Fruit fly (Drosophila melanogaster) whole organism, embryonic: ENCODE results near the gene Ir68b.
A peak's percentile ranks its signal among the peaks of the same experiment; 100 is the strongest.

Experiments used
- Abd-B ChIP-seq: fragments of 200-800 bp; sonication (Bioruptor generic); optimal IDR thresholded peaks from 2 replicates; lab custom pipeline; 2018; ENCODE audit warnings: missing biosample characterization, mild to moderate bottlenecking, missing genetic modification characterization, moderate library complexity
- Ada2b ChIP-seq: fragments of 200-800 bp; sonication (Bioruptor generic); IDR thresholded peaks from 2 replicates; pipeline ENCODE4 v1.3.6; 2022; ENCODE audit warnings: missing biosample characterization, missing genetic modification characterization
- Antp ChIP-seq: fragments of 200-800 bp; sonication (Bioruptor generic); optimal IDR thresholded peaks from 3 replicates; lab custom pipeline; 2016; ENCODE audit warnings: missing biosample characterization, missing genetic modification characterization
- CG10209 ChIP-seq: fragments of 200-800 bp; sonication (Bioruptor generic); optimal IDR thresholded peaks from 3 replicates; lab custom pipeline; 2017; ENCODE audit warnings: missing biosample characterization, mild to moderate bottlenecking, missing genetic modification characterization, missing genetic modification reagents
- CG10321 ChIP-seq: fragments of 200-800 bp; sonication (Bioruptor generic); IDR thresholded peaks from 2 replicates; pipeline ENCODE4 v1.3.6; 2022; ENCODE audit warnings: missing biosample characterization, missing genetic modification characterization
- CG11695 ChIP-seq: fragments of 200-800 bp; sonication (Bioruptor generic); IDR thresholded peaks from 3 replicates; pipeline ENCODE4 v1.3.6; 2022; ENCODE audit warnings: missing biosample characterization, missing genetic modification characterization
- CG12104 ChIP-seq: fragments of 200-800 bp; sonication (Bioruptor generic); optimal IDR thresholded peaks from 3 replicates; lab custom pipeline; 2016; ENCODE audit warnings: missing biosample characterization, missing genetic modification characterization
- CG12659 ChIP-seq: fragments of 200-800 bp; sonication (Bioruptor generic); optimal IDR thresholded peaks from 3 replicates; lab custom pipeline; 2017; ENCODE audit warnings: mild to moderate bottlenecking, missing biosample characterization, missing genetic modification reagents, missing genetic modification characterization
- CG13624 ChIP-seq: fragments of 200-800 bp; sonication (Bioruptor generic); optimal IDR thresholded peaks from 2 replicates; lab custom pipeline; 2016; ENCODE audit warnings: missing biosample characterization, missing genetic modification characterization
- CG14710 ChIP-seq: fragments of 200-800 bp; sonication (Bioruptor generic); optimal IDR thresholded peaks from 3 replicates; lab custom pipeline; 2019; ENCODE audit warnings: missing biosample characterization, mild to moderate bottlenecking, missing genetic modification characterization, moderate library complexity
- CG15073 ChIP-seq: fragments of 200-800 bp; sonication (Bioruptor generic); optimal IDR thresholded peaks from 2 replicates; lab custom pipeline; 2016; ENCODE audit warnings: missing biosample characterization, missing genetic modification characterization
- CG17186 ChIP-seq: fragments of 200-800 bp; sonication (Bioruptor generic); optimal IDR thresholded peaks from 3 replicates; lab custom pipeline; 2017; ENCODE audit warnings: missing biosample characterization, missing genetic modification reagents, missing genetic modification characterization
- CG2120 ChIP-seq: fragments of 200-800 bp; sonication (Bioruptor generic); optimal IDR thresholded peaks from 3 replicates; lab custom pipeline; 2016; ENCODE audit warnings: missing biosample characterization, missing genetic modification characterization
- CG2712 ChIP-seq: fragments of 200-800 bp; optimal IDR thresholded peaks from 3 replicates; lab custom pipeline; 2019; ENCODE audit warnings: missing biosample characterization, mild to moderate bottlenecking, missing genetic modification characterization, moderate library complexity
- CG2889 ChIP-seq: fragments of 200-800 bp; sonication (Bioruptor generic); IDR thresholded peaks from 3 replicates; pipeline ENCODE4 v1.3.6; 2022; ENCODE audit warnings: missing biosample characterization, missing genetic modification characterization
- CG32767 ChIP-seq: fragments of 200-800 bp; sonication (Bioruptor generic); IDR thresholded peaks from 2 replicates; pipeline ENCODE4 v1.3.6; 2022; ENCODE audit warnings: missing biosample characterization, missing genetic modification characterization
- CG3281 ChIP-seq: fragments of 200-800 bp; sonication (Bioruptor generic); optimal IDR thresholded peaks from 3 replicates; lab custom pipeline; 2017; ENCODE audit warnings: missing biosample characterization, mild to moderate bottlenecking, missing genetic modification characterization
- CG4404 ChIP-seq: fragments of 200-800 bp; sonication (Bioruptor generic); IDR thresholded peaks from 2 replicates; pipeline ENCODE4 v1.3.6; 2022; ENCODE audit warnings: missing biosample characterization, missing genetic modification characterization
- CG7271 ChIP-seq: fragments of 200-800 bp; sonication (Bioruptor generic); optimal IDR thresholded peaks from 2 replicates; lab custom pipeline; 2018; ENCODE audit warnings: missing biosample characterization, mild to moderate bottlenecking, missing genetic modification characterization, moderate library complexity
- CG8478 ChIP-seq: fragments of >200 bp; optimal IDR thresholded peaks from 2 replicates; lab custom pipeline; 2018
- CG9727 ChIP-seq: fragments of 200-800 bp; sonication (Bioruptor generic); optimal IDR thresholded peaks from 3 replicates; lab custom pipeline; 2017; ENCODE audit warnings: missing biosample characterization, mild to moderate bottlenecking, missing genetic modification characterization
- CG9876 ChIP-seq: fragments of 200-800 bp; sonication (Bioruptor generic); optimal IDR thresholded peaks from 2 replicates; lab custom pipeline; 2016; ENCODE audit warnings: missing biosample characterization, missing genetic modification characterization
- Deaf1 ChIP-seq: fragments of 200-800 bp; optimal IDR thresholded peaks from 3 replicates; lab custom pipeline; 2019; ENCODE audit warnings: missing biosample characterization, mild to moderate bottlenecking, missing genetic modification characterization, moderate library complexity
- E2f1 ChIP-seq: fragments of 200-800 bp; sonication (Bioruptor generic); IDR thresholded peaks from 2 replicates; pipeline ENCODE4 v1.3.6; 2022; ENCODE audit warnings: missing biosample characterization, missing genetic modification characterization
- ERR ChIP-seq: fragments of 200-800 bp; sonication (Bioruptor generic); optimal IDR thresholded peaks from 2 replicates; lab custom pipeline; 2016; ENCODE audit warnings: missing biosample characterization, missing genetic modification characterization
- Elba2 ChIP-seq: fragments of 200-800 bp; sonication (Bioruptor generic); optimal IDR thresholded peaks from 3 replicates; lab custom pipeline; 2016; ENCODE audit warnings: missing biosample characterization, missing genetic modification characterization
- Fer3 ChIP-seq: fragments of 200-800 bp; sonication (Bioruptor generic); optimal IDR thresholded peaks from 2 replicates; lab custom pipeline; 2018; ENCODE audit warnings: missing biosample characterization, mild to moderate bottlenecking, missing genetic modification characterization, moderate library complexity
- HHEX ChIP-seq: fragments of 200-800 bp; sonication (Bioruptor generic); optimal IDR thresholded peaks from 3 replicates; lab custom pipeline; 2017; ENCODE audit warnings: missing biosample characterization, mild to moderate bottlenecking, missing genetic modification characterization, missing genetic modification reagents
- HmgZ ChIP-seq: fragments of 200-800 bp; sonication (Bioruptor generic); optimal IDR thresholded peaks from 2 replicates; lab custom pipeline; 2018; ENCODE audit warnings: missing biosample characterization, mild to moderate bottlenecking, missing genetic modification characterization
- NFAT ChIP-seq: fragments of 200-800 bp; sonication (Bioruptor generic); IDR thresholded peaks from 2 replicates; pipeline ENCODE4 v1.3.6; 2022; ENCODE audit warnings: missing biosample characterization, missing genetic modification characterization
- Rfx ChIP-seq: fragments of 200-800 bp; sonication (Bioruptor generic); IDR thresholded peaks from 2 replicates; pipeline ENCODE4 v1.3.6; 2022; ENCODE audit warnings: missing biosample characterization, missing genetic modification characterization
- Rx ChIP-seq: fragments of 200-800 bp; sonication (Bioruptor generic); IDR thresholded peaks from 2 replicates; pipeline ENCODE4 v1.3.6; 2022; ENCODE audit warnings: missing biosample characterization, missing genetic modification characterization
- Spps ChIP-seq: fragments of 200-800 bp; sonication (Bioruptor generic); optimal IDR thresholded peaks from 2 replicates; lab custom pipeline; 2018; ENCODE audit warnings: missing biosample characterization, mild to moderate bottlenecking, missing genetic modification characterization
- Tbp ChIP-seq: fragments of >200 bp; optimal IDR thresholded peaks from 2 replicates; lab custom pipeline; 2018; ENCODE audit warnings: missing biosample characterization, missing genetic modification characterization
- ac ChIP-seq: fragments of 200-800 bp; sonication (Bioruptor generic); optimal IDR thresholded peaks from 3 replicates; lab custom pipeline; 2017; ENCODE audit warnings: missing biosample characterization, mild to moderate bottlenecking, missing genetic modification characterization
- ara ChIP-seq: fragments of 200-800 bp; sonication (Bioruptor generic); IDR thresholded peaks from 2 replicates; pipeline ENCODE4 v1.3.6; 2022; ENCODE audit warnings: missing biosample characterization, missing genetic modification characterization
- bsh ChIP-seq, 2 experiments: fragments of 200-800 bp; sonication (Bioruptor generic); optimal IDR thresholded peaks; 2 replicates each; lab custom pipeline; 2017 to 2018; ENCODE audit warnings: mild to moderate bottlenecking in 2 of 2, missing biosample characterization in 2 of 2, missing genetic modification characterization in 2 of 2, moderate library complexity in 1 of 2
- ci ChIP-seq: fragments of 200-800 bp; sonication (Bioruptor generic); IDR thresholded peaks from 3 replicates; pipeline ENCODE4 v1.3.6; 2022; ENCODE audit warnings: missing biosample characterization, missing genetic modification characterization
- dimm ChIP-seq: fragments of 200-800 bp; sonication (Bioruptor generic); IDR thresholded peaks from 2 replicates; pipeline ENCODE4 v1.3.6; 2022; ENCODE audit warnings: missing biosample characterization, missing genetic modification characterization
- en ChIP-seq: fragments of 200-800 bp; sonication (Bioruptor generic); optimal IDR thresholded peaks from 2 replicates; lab custom pipeline; 2016; ENCODE audit warnings: missing biosample characterization, missing genetic modification characterization
- ken ChIP-seq: fragments of 200-800 bp; sonication (Bioruptor generic); IDR thresholded peaks from 3 replicates; pipeline ENCODE4 v1.3.6; 2022; ENCODE audit warnings: missing biosample characterization, missing genetic modification characterization
- maf-S ChIP-seq: fragments of 200-800 bp; sonication (Bioruptor generic); optimal IDR thresholded peaks from 2 replicates; lab custom pipeline; 2016; ENCODE audit warnings: missing biosample characterization, missing genetic modification characterization
- mld ChIP-seq: fragments of 200-800 bp; sonication (Bioruptor generic); IDR thresholded peaks from 3 replicates; pipeline ENCODE4 v1.3.6; 2022; ENCODE audit warnings: missing biosample characterization, missing genetic modification characterization; ENCODE audit not compliant: partially characterized antibody
- nom ChIP-seq: fragments of 200-800 bp; sonication (Bioruptor generic); optimal IDR thresholded peaks from 2 replicates; lab custom pipeline; 2017; ENCODE audit warnings: missing biosample characterization, missing genetic modification characterization, mild to moderate bottlenecking, moderate library complexity, missing genetic modification reagents
- repo ChIP-seq: fragments of 200-800 bp; sonication (Bioruptor generic); optimal IDR thresholded peaks from 2 replicates; lab custom pipeline; 2016; ENCODE audit warnings: missing biosample characterization, missing genetic modification characterization
- sens-2 ChIP-seq: fragments of 200-800 bp; sonication (Bioruptor generic); IDR thresholded peaks from 2 replicates; pipeline ENCODE4 v1.3.6; 2022; ENCODE audit warnings: missing biosample characterization, missing genetic modification characterization
- toy ChIP-seq: fragments of 200-800 bp; sonication (Bioruptor generic); IDR thresholded peaks from 2 replicates; pipeline ENCODE4 v1.3.6; 2022; ENCODE audit warnings: missing biosample characterization, missing genetic modification characterization
- zen ChIP-seq: fragments of 200-800 bp; sonication (Bioruptor generic); optimal IDR thresholded peaks from 3 replicates; lab custom pipeline; 2018; ENCODE audit warnings: missing biosample characterization, mild to moderate bottlenecking, missing genetic modification characterization, moderate library complexity
- zfh2 ChIP-seq: fragments of 200-800 bp; sonication (Bioruptor generic); optimal IDR thresholded peaks from 2 replicates; lab custom pipeline; 2016; ENCODE audit warnings: missing biosample characterization, missing genetic modification characterization

The Ir68b gene

dm6 chr3L:12139232-12139698, 12.1 kb upstream of the Ir68b start (continued):
- TF ChIP-seq CG10209 (GFP tag; lab: Kevin White, UChicago) (peak; percentile 60), mld (GFP tag; lab: Robert Waterston, UW) (0 out of 3 replicates have a peak, but pooled peaks have one; percentile 7), CG12659 (GFP tag; lab: Kevin White, UChicago) (peak; percentile 38), CG3281 (GFP tag; lab: Kevin White, UChicago) (peak; percentile 47), ara (GFP tag; lab: Robert Waterston, UW) (no peak), toy (GFP tag; lab: Robert Waterston, UW) (no peak), CG2712 (tag; lab: Kevin White, UChicago) (peak; percentile 55), HHEX (GFP tag; lab: Kevin White, UChicago) (peak; percentile 46), CG8478 (lab: Kevin White, UChicago) (no peak), CG13624 (GFP tag; lab: Kevin White, UChicago) (peak; percentile 57), CG10321 (GFP tag; lab: Robert Waterston, UW) (no peak), CG14710 (tag; lab: Kevin White, UChicago) (peak; percentile 17), CG12104 (GFP tag; lab: Kevin White, UChicago) (peak; percentile 11), sens-2 (GFP tag; lab: Robert Waterston, UW) (no peak), dimm (GFP tag; lab: Robert Waterston, UW) (no peak), ken (GFP tag; lab: Robert Waterston, UW) (no peak; the same call in 2 of the 3 replicates), ERR (GFP tag; lab: Kevin White, UChicago) (no peak), zen (tag; lab: Kevin White, UChicago) (no peak), repo (GFP tag; lab: Kevin White, UChicago) (no peak), maf-S (GFP tag; lab: Kevin White, UChicago) (no peak), CG7271 (no peak), E2f1 (no peak; the same call in 1 of the 2 replicates), en (GFP tag; lab: Kevin White, UChicago) (peak; percentile 27), Spps (tag; lab: Kevin White, UChicago) (no peak), CG4404 (GFP tag; lab: Robert Waterston, UW) (peak; percentile 36; the same call in 1 of the 2 replicates), Rx (GFP tag; lab: Robert Waterston, UW) (no peak), Rfx (GFP tag; lab: Robert Waterston, UW) (peak; percentile 55), ac (GFP tag; lab: Kevin White, UChicago) (no peak), CG2120 (GFP tag; lab: Kevin White, UChicago) (peak; percentile 71), zfh2 (GFP tag; lab: Kevin White, UChicago) (peak; percentile 54), nom (GFP tag; lab: Kevin White, UChicago) (no peak)
- TF ChIP-seq, all 482 proteins: peak for 196

dm6 chr3L:12138113-12138899, 11.1 kb upstream of the Ir68b start, which contains the start of the genes ND-SGDH and RhoGAP68F:
Gene ND-SGDH (minus strand): TSS chr3L:12138584.
Gene RhoGAP68F (plus strand): TSS chr3L:12138868.
- TF ChIP-seq Ada2b (GFP tag; lab: Robert Waterston, UW) (peak; percentile 43), CG2889 (GFP tag; lab: Robert Waterston, UW) (no peak), Tbp (GFP tag; lab: Kevin White, UChicago) (no peak), CG12104 (GFP tag; lab: Kevin White, UChicago) (peak; percentile 69), NFAT (GFP tag; lab: Robert Waterston, UW) (peak; percentile 71), mld (GFP tag; lab: Robert Waterston, UW) (peak; percentile 69; the same call in 2 of the 3 replicates), CG9876 (GFP tag; lab: Kevin White, UChicago) (peak; percentile 6), Antp (peak; percentile 63), bsh (GFP tag; optimal IDR thresholded peaks at IDR 0.05; lab: Kevin White, UChicago) (peak in 1 of 2 experiments; percentile 57), CG32767 (peak; percentile 52), Abd-B (peak; percentile 90), Fer3 (tag; lab: Kevin White, UChicago) (peak; percentile 67), Deaf1 (peak; percentile 52), CG17186 (peak; percentile 31), HmgZ (tag; lab: Kevin White, UChicago) (peak; percentile 72), CG9727 (GFP tag; lab: Kevin White, UChicago) (peak; percentile 79), Elba2 (GFP tag; lab: Kevin White, UChicago) (peak; percentile 35), CG11695 (GFP tag; lab: Robert Waterston, UW) (peak; percentile 55; the same call in 2 of the 3 replicates), CG15073 (GFP tag; lab: Kevin White, UChicago) (no peak), ci (0 out of 3 replicates have a peak, but pooled peaks have one; percentile 41)
